Fruit fly (Drosophila melanogaster) whole organism, adult: Measurements from ENCODE around the gene mRpL35.
A peak's percentile ranks its signal among the peaks of the same experiment; 100 is the strongest.

Experiments used
- CG11617 ChIP-seq: fragments of 200-800 bp; sonication (Bioruptor generic); optimal IDR thresholded peaks from 2 replicates; lab custom pipeline; 2017; ENCODE audit warnings: mild to moderate bottlenecking, missing biosample characterization, missing genetic modification reagents, missing genetic modification characterization
- CG12768 ChIP-seq: fragments of 200-800 bp; sonication (Bioruptor generic); optimal IDR thresholded peaks from 2 replicates; lab custom pipeline; 2017; ENCODE audit warnings: missing biosample characterization, missing genetic modification characterization, mild to moderate bottlenecking, moderate library complexity, missing genetic modification reagents
- CG14711 ChIP-seq: fragments of 200-800 bp; sonication (Bioruptor generic); optimal IDR thresholded peaks from 2 replicates; lab custom pipeline; 2018; ENCODE audit warnings: missing biosample characterization, mild to moderate bottlenecking, missing genetic modification characterization, moderate library complexity
- CG5204 ChIP-seq: fragments of 200-800 bp; sonication (Bioruptor generic); optimal IDR thresholded peaks from 2 replicates; lab custom pipeline; 2016; ENCODE audit warnings: missing biosample characterization, missing genetic modification characterization
- CG7045 ChIP-seq: fragments of 200-800 bp; sonication (Bioruptor generic); optimal IDR thresholded peaks from 2 replicates; lab custom pipeline; 2017; ENCODE audit warnings: missing biosample characterization, mild to moderate bottlenecking, missing genetic modification characterization
- CG7101 ChIP-seq: fragments of 200-800 bp; sonication (Bioruptor generic); optimal IDR thresholded peaks from 2 replicates; lab custom pipeline; 2018; ENCODE audit warnings: missing biosample characterization, mild to moderate bottlenecking, missing genetic modification characterization, moderate library complexity
- Crg-1 ChIP-seq: fragments of 200-800 bp; sonication (Bioruptor generic); optimal IDR thresholded peaks from 2 replicates; lab custom pipeline; 2016; ENCODE audit warnings: missing biosample characterization, missing genetic modification characterization
- Hr96 ChIP-seq: fragments of 200-800 bp; sonication (Bioruptor generic); optimal IDR thresholded peaks from 2 replicates; lab custom pipeline; 2016; ENCODE audit warnings: missing biosample characterization, missing genetic modification characterization
- Mnt ChIP-seq: fragments of 200-800 bp; sonication (Bioruptor generic); optimal IDR thresholded peaks from 2 replicates; lab custom pipeline; 2016; ENCODE audit warnings: missing biosample characterization, mild to moderate bottlenecking, missing genetic modification characterization
- cnc ChIP-seq, 2 experiments: fragments of >200 bp; optimal IDR thresholded peaks; 2 replicates each; lab custom pipeline; 2017
- kay ChIP-seq: fragments of 200-800 bp; sonication (Bioruptor generic); peaks from one replicate; lab custom pipeline; 2016; ENCODE audit warnings: missing biosample characterization, missing genetic modification characterization, borderline replicate concordance
- ovo ChIP-seq: fragments of 200-800 bp; sonication (Bioruptor generic); optimal IDR thresholded peaks from 2 replicates; lab custom pipeline; 2016; ENCODE audit warnings: missing biosample characterization, missing genetic modification characterization
- tj ChIP-seq: fragments of 200-800 bp; sonication (Bioruptor generic); optimal IDR thresholded peaks from 3 replicates; lab custom pipeline; 2017; ENCODE audit warnings: missing biosample characterization, mild to moderate bottlenecking, missing genetic modification characterization, moderate library complexity
- toe ChIP-seq: fragments of 200-800 bp; sonication (Bioruptor generic); optimal IDR thresholded peaks from 2 replicates; lab custom pipeline; 2016; ENCODE audit warnings: missing biosample characterization, missing genetic modification characterization

mRpL35 gene

DNA sequence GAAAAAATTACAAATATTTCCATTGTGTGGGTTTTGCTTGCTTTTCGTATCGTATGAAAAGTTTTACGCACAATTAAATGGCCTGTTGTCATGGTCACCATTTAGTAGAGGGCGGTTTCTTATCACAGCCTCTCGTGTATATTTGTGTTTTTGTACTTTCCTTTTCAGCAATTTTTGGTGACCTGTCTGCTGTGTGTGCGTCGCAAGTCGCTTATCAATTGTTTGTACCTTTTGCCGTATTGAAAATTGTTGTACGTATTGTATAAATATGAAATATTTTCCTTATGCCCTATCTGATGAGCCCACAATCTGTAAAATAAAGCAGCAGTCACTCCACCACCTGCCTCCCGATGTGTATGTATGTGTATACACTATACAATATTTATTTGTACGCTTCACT, 43.1 kb downstream of the mRpL35 start:
- TF ChIP-seq Mnt (GFP tag; lab: Kevin White, UChicago) (no peak), cnc (optimal IDR thresholded peaks at IDR 0.05; lab: Kevin White, UChicago) (no peak), CG7101 (no peak), CG12768 (GFP tag; lab: Kevin White, UChicago) (no peak), tj (GFP tag; lab: Kevin White, UChicago) (no peak), CG7045 (GFP tag; lab: Kevin White, UChicago) (no peak), CG14711 (tag; lab: Kevin White, UChicago) (no peak), Crg-1 (GFP tag; lab: Kevin White, UChicago) (no peak), CG11617 (no peak), ovo (GFP tag; lab: Kevin White, UChicago) (no peak), Hr96 (GFP tag; lab: Kevin White, UChicago) (no peak)

DNA sequence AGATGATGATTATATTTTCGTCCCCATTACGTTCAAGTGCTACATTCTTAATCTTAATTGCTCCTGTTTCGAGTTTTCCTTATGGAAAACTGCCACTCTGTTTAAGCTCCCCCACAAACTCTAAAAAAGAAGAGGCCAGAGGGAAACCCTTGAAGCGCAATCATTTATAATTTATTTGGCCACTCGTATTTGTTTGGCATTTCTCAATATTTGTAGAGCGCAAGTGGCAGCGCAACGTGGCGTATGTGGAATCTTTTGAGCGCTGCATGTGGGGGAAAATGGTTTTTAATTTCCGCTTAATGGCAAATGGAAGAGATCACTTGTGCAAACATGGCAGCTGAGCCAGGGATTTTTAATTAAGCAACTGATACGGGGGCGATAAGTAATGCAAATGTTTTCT, 43.9 kb downstream of the mRpL35 start:
- TF ChIP-seq Mnt (GFP tag; lab: Kevin White, UChicago) (no peak), CG5204 (GFP tag; lab: Kevin White, UChicago) (no peak)

DNA sequence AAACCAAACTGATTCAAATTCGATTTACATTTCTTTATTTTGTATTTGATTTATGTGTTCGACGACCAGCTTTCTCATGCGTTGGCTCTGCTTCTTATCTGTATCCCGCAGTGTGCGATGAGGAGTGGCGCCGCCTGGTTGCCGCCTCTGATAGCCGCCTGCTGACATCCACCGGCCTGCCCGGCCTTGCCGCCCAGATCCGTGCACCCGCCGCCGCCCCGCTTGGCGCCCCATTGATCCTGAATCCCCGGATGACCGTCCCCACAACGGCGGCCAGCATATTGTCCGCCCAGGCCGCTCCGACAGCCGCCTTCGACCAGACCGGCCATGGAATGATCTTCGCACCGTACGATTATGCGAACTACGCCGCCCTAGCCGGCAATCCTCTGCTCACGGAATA, 48.3 kb downstream of the mRpL35 start:
- TF ChIP-seq CG5204 (GFP tag; lab: Kevin White, UChicago) (no peak), kay (no peak), tj (GFP tag; lab: Kevin White, UChicago) (no peak), Hr96 (GFP tag; lab: Kevin White, UChicago) (no peak), CG11617 (no peak), CG7045 (GFP tag; lab: Kevin White, UChicago) (no peak)

DNA sequence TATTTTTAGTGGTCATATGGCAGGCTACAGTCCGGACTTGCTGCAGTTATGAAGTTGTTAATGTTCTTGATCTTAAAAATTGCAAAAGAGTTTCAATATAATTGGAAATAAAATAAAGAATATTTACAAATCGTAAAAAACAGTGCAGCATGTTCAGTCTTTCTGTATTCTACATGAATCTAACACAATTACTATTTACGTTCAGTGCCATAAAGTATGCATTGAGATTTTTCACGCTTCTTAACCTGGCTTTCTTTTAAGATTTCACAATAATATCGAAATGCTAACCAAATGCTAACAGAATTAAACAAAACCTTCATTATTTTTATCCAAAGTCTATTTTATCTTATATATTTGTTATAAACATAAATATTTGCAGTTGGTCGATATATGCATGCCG, 49.2 kb downstream of the mRpL35 start:
- TF ChIP-seq kay, result peak; percentile 72
- TF ChIP-seq toe (GFP tag; lab: Kevin White, UChicago), result no peak
